Comparison of ENCODE assay signal across 1 fruit fly cellular context in the genomic region with DNA sequence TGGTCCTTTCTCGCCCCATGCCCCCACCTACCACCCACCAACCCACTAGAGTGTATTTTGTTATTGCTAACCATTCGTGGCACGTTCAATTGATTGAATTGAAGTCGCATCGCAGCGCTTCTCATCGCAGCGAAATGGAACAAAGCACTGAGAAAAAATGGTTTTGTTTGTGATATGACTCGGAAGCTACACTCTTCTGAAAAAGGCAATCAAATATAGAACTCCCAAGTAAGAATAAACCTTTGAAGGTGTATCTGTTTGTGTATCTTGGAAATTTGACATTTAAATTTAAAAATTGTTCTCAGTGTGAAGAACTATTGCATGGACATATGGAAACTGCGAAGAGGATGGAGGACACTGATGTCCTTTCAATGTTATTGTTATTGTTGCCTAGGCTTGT.
TF ChIP-seq lines count a peak whose summit lies in the region.

No protein-coding gene starts in this region.

TF ChIP-seq in whole organism, embryonic, 481 proteins besides CTCF, POLR2A, EP300 and RAD21 (continued from another document and continues in another):
- TF ChIP-seq CG1529 (GFP tag; optimal IDR thresholded peaks at IDR 0.05; lab: Kevin White, UChicago), result no peak
- TF ChIP-seq CG17802 (tag; optimal IDR thresholded peaks at IDR 0.05; lab: Kevin White, UChicago), result no peak
- TF ChIP-seq prd (optimal IDR thresholded peaks at IDR 0.05; lab: Kevin White, UChicago), result no peak
- peak; percentile 77; the same call in 2 of the 3 replicates for TF ChIP-seq prd (GFP tag; IDR thresholded peaks at IDR 0.05; lab: Robert Waterston, UW)
- TF ChIP-seq wor (GFP tag; IDR thresholded peaks at IDR 0.05; lab: Robert Waterston, UW), result no peak
- no peak for TF ChIP-seq CG16813 (GFP tag; IDR thresholded peaks at IDR 0.05; lab: Robert Waterston, UW; ENCODE audit: partially characterized antibody)
- no peak for TF ChIP-seq HHEX (GFP tag; optimal IDR thresholded peaks at IDR 0.05; lab: Kevin White, UChicago)
- no peak for TF ChIP-seq CG9609 (GFP tag; optimal IDR thresholded peaks at IDR 0.05; lab: Kevin White, UChicago)
- no peak for TF ChIP-seq CG6813 (GFP tag; optimal IDR thresholded peaks at IDR 0.05; lab: Kevin White, UChicago)
- no peak for TF ChIP-seq CG1602 (GFP tag; optimal IDR thresholded peaks at IDR 0.05; lab: Kevin White, UChicago)
- no peak for TF ChIP-seq CG12104 (GFP tag; optimal IDR thresholded peaks at IDR 0.05; lab: Kevin White, UChicago)
- TF ChIP-seq CG12744 (GFP tag; optimal IDR thresholded peaks at IDR 0.05; lab: Kevin White, UChicago), result no peak
- peak; percentile 28 for TF ChIP-seq gem (tag; optimal IDR thresholded peaks at IDR 0.05; lab: Kevin White, UChicago)
- no peak for TF ChIP-seq Dll (GFP tag; IDR thresholded peaks at IDR 0.05; lab: Robert Waterston, UW; ENCODE audit: partially characterized antibody)
- no peak for TF ChIP-seq yki (optimal IDR thresholded peaks at IDR 0.05; lab: Kevin White, UChicago)
- TF ChIP-seq Bteb2 (GFP tag; optimal IDR thresholded peaks at IDR 0.05; lab: Kevin White, UChicago), result no peak
- TF ChIP-seq chm (GFP tag; IDR thresholded peaks at IDR 0.05; lab: Robert Waterston, UW), result no peak
- TF ChIP-seq tna (GFP tag; IDR thresholded peaks at IDR 0.05; lab: Robert Waterston, UW; ENCODE audit: partially characterized antibody), result no peak
- TF ChIP-seq Oaz (GFP tag; IDR thresholded peaks at IDR 0.05; lab: Robert Waterston, UW), result no peak
- TF ChIP-seq Opbp (GFP tag; IDR thresholded peaks at IDR 0.05; lab: Robert Waterston, UW; ENCODE audit: partially characterized antibody), result no peak
- TF ChIP-seq CG11695 (GFP tag; IDR thresholded peaks at IDR 0.05; lab: Robert Waterston, UW), result no peak
- no peak for TF ChIP-seq Poxn (GFP tag; IDR thresholded peaks at IDR 0.05; lab: Robert Waterston, UW)
- TF ChIP-seq Lpt (GFP tag; optimal IDR thresholded peaks at IDR 0.05; lab: Kevin White, UChicago), result no peak
- TF ChIP-seq pho (GFP tag; optimal IDR thresholded peaks at IDR 0.05; lab: Kevin White, UChicago), result no peak
- no peak for TF ChIP-seq CG17568 (GFP tag; optimal IDR thresholded peaks at IDR 0.05; lab: Kevin White, UChicago)
- no peak for TF ChIP-seq emc (GFP tag; optimal IDR thresholded peaks at IDR 0.05; lab: Kevin White, UChicago)
- TF ChIP-seq insv (GFP tag; optimal IDR thresholded peaks at IDR 0.05; lab: Kevin White, UChicago), result no peak
- peak; percentile 62 for TF ChIP-seq CG4404 (GFP tag; IDR thresholded peaks at IDR 0.05; lab: Robert Waterston, UW)
- no peak for TF ChIP-seq Neu2 (GFP tag; optimal IDR thresholded peaks at IDR 0.05; lab: Kevin White, UChicago; ENCODE audit: borderline replicate concordance)
- TF ChIP-seq CG10267 (tag; optimal IDR thresholded peaks at IDR 0.05; lab: Kevin White, UChicago), result no peak
- TF ChIP-seq pum (GFP tag; optimal IDR thresholded peaks at IDR 0.05; lab: Kevin White, UChicago), result no peak
- TF ChIP-seq C15 (GFP tag; IDR thresholded peaks at IDR 0.05; lab: Robert Waterston, UW), result no peak
- 0 out of 3 replicates have a peak, but pooled peaks have one; percentile 19 for TF ChIP-seq CG17361 (GFP tag; IDR thresholded peaks at IDR 0.05; lab: Robert Waterston, UW)
- peak; percentile 25 for TF ChIP-seq CG7839 (tag; optimal IDR thresholded peaks at IDR 0.05; lab: Kevin White, UChicago)
- no peak for TF ChIP-seq Gsc (GFP tag; IDR thresholded peaks at IDR 0.05; lab: Robert Waterston, UW)
- TF ChIP-seq CG18599 (GFP tag; optimal IDR thresholded peaks at IDR 0.05; lab: Kevin White, UChicago), result no peak
- TF ChIP-seq onecut (GFP tag; IDR thresholded peaks at IDR 0.05; lab: Robert Waterston, UW), result no peak
- peak; percentile 11 for TF ChIP-seq chn (GFP tag; optimal IDR thresholded peaks at IDR 0.05; lab: Kevin White, UChicago)
- no peak for TF ChIP-seq CG12299 (tag; optimal IDR thresholded peaks at IDR 0.05; lab: Kevin White, UChicago)
- TF ChIP-seq schlank (tag; optimal IDR thresholded peaks at IDR 0.05; lab: Kevin White, UChicago), result no peak
- no peak for TF ChIP-seq CG8478 (optimal IDR thresholded peaks at IDR 0.05; lab: Kevin White, UChicago)
- no peak for TF ChIP-seq Drgx (GFP tag; IDR thresholded peaks at IDR 0.05; lab: Robert Waterston, UW)
- TF ChIP-seq Dp (GFP tag; optimal IDR thresholded peaks at IDR 0.05; lab: Kevin White, UChicago), result no peak
- TF ChIP-seq sug (tag; optimal IDR thresholded peaks at IDR 0.05; lab: Kevin White, UChicago), result no peak
- TF ChIP-seq CG12236 (GFP tag; optimal IDR thresholded peaks at IDR 0.05; lab: Kevin White, UChicago), result no peak
- no peak for TF ChIP-seq CG6254 (GFP tag; optimal IDR thresholded peaks at IDR 0.05; lab: Kevin White, UChicago)
- no peak for TF ChIP-seq slbo (GFP tag; IDR thresholded peaks at IDR 0.05; lab: Robert Waterston, UW)
- no peak for TF ChIP-seq Antp (GFP tag; optimal IDR thresholded peaks at IDR 0.05; lab: Kevin White, UChicago)
- no peak for TF ChIP-seq CG3726 (GFP tag; IDR thresholded peaks at IDR 0.05; lab: Robert Waterston, UW)
- no peak for TF ChIP-seq abd-A (tag; optimal IDR thresholded peaks at IDR 0.05; lab: Kevin White, UChicago)
- no peak for TF ChIP-seq CG3838 (GFP tag; optimal IDR thresholded peaks at IDR 0.05; lab: Kevin White, UChicago)
- no peak for TF ChIP-seq NK7.1 (GFP tag; optimal IDR thresholded peaks at IDR 0.05; lab: Kevin White, UChicago)
- no peak for TF ChIP-seq amos (GFP tag; IDR thresholded peaks at IDR 0.05; lab: Robert Waterston, UW; ENCODE audit: partially characterized antibody)
- no peak for TF ChIP-seq CG4617 (GFP tag; optimal IDR thresholded peaks at IDR 0.05; lab: Kevin White, UChicago; ENCODE audit: borderline replicate concordance)
- TF ChIP-seq CG5953 (GFP tag; IDR thresholded peaks at IDR 0.05; lab: Robert Waterston, UW), result no peak
- TF ChIP-seq sim (GFP tag; IDR thresholded peaks at IDR 0.05; lab: Robert Waterston, UW), result no peak
- TF ChIP-seq ase (GFP tag; IDR thresholded peaks at IDR 0.05; lab: Robert Waterston, UW), result no peak
- no peak for TF ChIP-seq odd (GFP tag; optimal IDR thresholded peaks at IDR 0.05; lab: Kevin White, UChicago)
- TF ChIP-seq wek (GFP tag; optimal IDR thresholded peaks at IDR 0.05; lab: Kevin White, UChicago), result no peak
- no peak for TF ChIP-seq Xbp1 (GFP tag; optimal IDR thresholded peaks at IDR 0.05; lab: Kevin White, UChicago)
- TF ChIP-seq CG2129 (GFP tag; IDR thresholded peaks at IDR 0.05; lab: Robert Waterston, UW; ENCODE audit: partially characterized antibody), result no peak
- no peak for TF ChIP-seq CG2678 (tag; optimal IDR thresholded peaks at IDR 0.05; lab: Kevin White, UChicago)
- no peak for TF ChIP-seq CG2120 (GFP tag; optimal IDR thresholded peaks at IDR 0.05; lab: Kevin White, UChicago)
- TF ChIP-seq CG6765 (GFP tag; optimal IDR thresholded peaks at IDR 0.05; lab: Kevin White, UChicago), result no peak
- no peak for TF ChIP-seq CG17359 (tag; optimal IDR thresholded peaks at IDR 0.05; lab: Kevin White, UChicago)
- no peak for TF ChIP-seq nmo (GFP tag; optimal IDR thresholded peaks at IDR 0.05; lab: Kevin White, UChicago)
- TF ChIP-seq fd102C (GFP tag; optimal IDR thresholded peaks at IDR 0.05; lab: Kevin White, UChicago), result no peak
- TF ChIP-seq E2f2 (GFP tag; IDR thresholded peaks at IDR 0.05; lab: Robert Waterston, UW), result no peak
- no peak for TF ChIP-seq CG15514 (GFP tag; optimal IDR thresholded peaks at IDR 0.05; lab: Kevin White, UChicago)
- no peak for TF ChIP-seq CG2202 (tag; optimal IDR thresholded peaks at IDR 0.05; lab: Kevin White, UChicago)
- TF ChIP-seq CG16863 (GFP tag; optimal IDR thresholded peaks at IDR 0.05; lab: Kevin White, UChicago), result no peak
- no peak for TF ChIP-seq CG10462 (GFP tag; optimal IDR thresholded peaks at IDR 0.05; lab: Kevin White, UChicago)
- no peak for TF ChIP-seq klu (GFP tag; IDR thresholded peaks at IDR 0.05; lab: Robert Waterston, UW)
- no peak for TF ChIP-seq CG6791 (GFP tag; IDR thresholded peaks at IDR 0.05; lab: Robert Waterston, UW; ENCODE audit: partially characterized antibody)
- no peak for TF ChIP-seq CG33213 (GFP tag; optimal IDR thresholded peaks at IDR 0.05; lab: Kevin White, UChicago)
- no peak for TF ChIP-seq nom (GFP tag; optimal IDR thresholded peaks at IDR 0.05; lab: Kevin White, UChicago)
- TF ChIP-seq CG17186 (GFP tag; optimal IDR thresholded peaks at IDR 0.05; lab: Kevin White, UChicago), result no peak
- no peak for TF ChIP-seq en (GFP tag; optimal IDR thresholded peaks at IDR 0.05; lab: Kevin White, UChicago)
- TF ChIP-seq Dip3 (GFP tag; optimal IDR thresholded peaks at IDR 0.05; lab: Kevin White, UChicago), result no peak
- peak; percentile 12 for TF ChIP-seq Chrac-16 (GFP tag; optimal IDR thresholded peaks at IDR 0.05; lab: Kevin White, UChicago)
- no peak for TF ChIP-seq Abd-B (GFP tag; optimal IDR thresholded peaks at IDR 0.05; lab: Kevin White, UChicago)
- TF ChIP-seq dati (GFP tag; IDR thresholded peaks at IDR 0.05; lab: Robert Waterston, UW), result no peak
- TF ChIP-seq CG11247 (GFP tag; IDR thresholded peaks at IDR 0.05; lab: Robert Waterston, UW), result no peak
- TF ChIP-seq CG17385 (GFP tag; optimal IDR thresholded peaks at IDR 0.05; lab: Kevin White, UChicago), result no peak
- TF ChIP-seq CG10274 (GFP tag; optimal IDR thresholded peaks at IDR 0.05; lab: Kevin White, UChicago), result no peak
- no peak for TF ChIP-seq usp (GFP tag; optimal IDR thresholded peaks at IDR 0.05; lab: Kevin White, UChicago)
- TF ChIP-seq CG14050 (GFP tag; IDR thresholded peaks at IDR 0.05; lab: Robert Waterston, UW), result no peak
- no peak for TF ChIP-seq nau (GFP tag; optimal IDR thresholded peaks at IDR 0.05; lab: Kevin White, UChicago)
- no peak for TF ChIP-seq CG15269 (tag; optimal IDR thresholded peaks at IDR 0.05; lab: Kevin White, UChicago)
- TF ChIP-seq maf-S (GFP tag; optimal IDR thresholded peaks at IDR 0.05; lab: Kevin White, UChicago), result no peak
- TF ChIP-seq z (GFP tag; IDR thresholded peaks at IDR 0.05; lab: Robert Waterston, UW), result no peak
- TF ChIP-seq pb (GFP tag; optimal IDR thresholded peaks at IDR 0.05; lab: Kevin White, UChicago), result no peak
- no peak for TF ChIP-seq Ravus (GFP tag; IDR thresholded peaks at IDR 0.05; lab: Robert Waterston, UW)
- TF ChIP-seq disco-r (GFP tag; optimal IDR thresholded peaks at IDR 0.05; lab: Kevin White, UChicago), result no peak
- no peak for TF ChIP-seq her (GFP tag; optimal IDR thresholded peaks at IDR 0.05; lab: Kevin White, UChicago)
- no peak for TF ChIP-seq CG3995 (GFP tag; optimal IDR thresholded peaks at IDR 0.05; lab: Kevin White, UChicago)
- no peak for TF ChIP-seq Blimp-1 (GFP tag; optimal IDR thresholded peaks at IDR 0.05; lab: Kevin White, UChicago)
- TF ChIP-seq Hr39 (optimal IDR thresholded peaks at IDR 0.05; lab: Kevin White, UChicago), result no peak
- no peak for TF ChIP-seq row (GFP tag; IDR thresholded peaks at IDR 0.05; lab: Robert Waterston, UW)
- TF ChIP-seq pzg (GFP tag; optimal IDR thresholded peaks at IDR 0.05; lab: Kevin White, UChicago), result no peak
- TF ChIP-seq CG10209 (GFP tag; optimal IDR thresholded peaks at IDR 0.05; lab: Kevin White, UChicago), result no peak
- TF ChIP-seq CG17829 (tag; optimal IDR thresholded peaks at IDR 0.05; lab: Kevin White, UChicago), result no peak
- TF ChIP-seq MESR4 (GFP tag; optimal IDR thresholded peaks at IDR 0.05; lab: Kevin White, UChicago), result no peak
- peak; percentile 8 for TF ChIP-seq CG18262 (tag; optimal IDR thresholded peaks at IDR 0.05; lab: Kevin White, UChicago)
- no peak for TF ChIP-seq CG7357 (GFP tag; IDR thresholded peaks at IDR 0.05; lab: Robert Waterston, UW)
- TF ChIP-seq H15 (GFP tag; IDR thresholded peaks at IDR 0.05; lab: Robert Waterston, UW), result no peak
- no peak for TF ChIP-seq CG13624 (GFP tag; optimal IDR thresholded peaks at IDR 0.05; lab: Kevin White, UChicago)
- no peak for TF ChIP-seq HmgZ (tag; optimal IDR thresholded peaks at IDR 0.05; lab: Kevin White, UChicago)
- no peak for TF ChIP-seq CG3281 (GFP tag; optimal IDR thresholded peaks at IDR 0.05; lab: Kevin White, UChicago)
- TF ChIP-seq sqz (GFP tag; optimal IDR thresholded peaks at IDR 0.05; lab: Kevin White, UChicago), result no peak
- TF ChIP-seq YL-1 (GFP tag; optimal IDR thresholded peaks at IDR 0.05; lab: Kevin White, UChicago), result no peak
- TF ChIP-seq CG2712 (tag; optimal IDR thresholded peaks at IDR 0.05; lab: Kevin White, UChicago), result peak; percentile 30
- no peak for TF ChIP-seq hbn (GFP tag; IDR thresholded peaks at IDR 0.05; lab: Robert Waterston, UW; ENCODE audit: partially characterized antibody)
- TF ChIP-seq gcm (GFP tag; optimal IDR thresholded peaks at IDR 0.05; lab: Kevin White, UChicago), result no peak
- no peak for TF ChIP-seq CG4730 (GFP tag; IDR thresholded peaks at IDR 0.05; lab: Robert Waterston, UW)
- no peak for TF ChIP-seq CG4424 (GFP tag; optimal IDR thresholded peaks at IDR 0.05; lab: Kevin White, UChicago)
- TF ChIP-seq CG13894 (tag; optimal IDR thresholded peaks at IDR 0.05; lab: Kevin White, UChicago), result no peak
- no peak for TF ChIP-seq E2f1 (GFP tag; IDR thresholded peaks at IDR 0.05; lab: Robert Waterston, UW)
- TF ChIP-seq CG14667 (GFP tag; IDR thresholded peaks at IDR 0.05; lab: Robert Waterston, UW), result no peak
- no peak for TF ChIP-seq sd (tag; optimal IDR thresholded peaks at IDR 0.05; lab: Kevin White, UChicago)
- no peak for TF ChIP-seq pan (optimal IDR thresholded peaks at IDR 0.05; lab: Kevin White, UChicago)
- peak in 1 of 2 experiments; percentile 31 for TF ChIP-seq pan (GFP tag; optimal IDR thresholded peaks at IDR 0.05 in 1 of 2, IDR thresholded peaks at IDR 0.05 in 1 of 2)
- no peak for TF ChIP-seq stc (GFP tag; IDR thresholded peaks at IDR 0.05; lab: Robert Waterston, UW)
- TF ChIP-seq CG16779 (GFP tag; IDR thresholded peaks at IDR 0.05; lab: Robert Waterston, UW), result no peak
- TF ChIP-seq sisA (GFP tag; IDR thresholded peaks at IDR 0.05; lab: Robert Waterston, UW), result 0 out of 2 replicates have a peak, but pooled peaks have one; percentile 30
- no peak for TF ChIP-seq Hmx (GFP tag; optimal IDR thresholded peaks at IDR 0.05; lab: Kevin White, UChicago)
- no peak for TF ChIP-seq unc-4 (GFP tag; IDR thresholded peaks at IDR 0.05; lab: Robert Waterston, UW; ENCODE audit: partially characterized antibody)
- no peak for TF ChIP-seq CG32532 (GFP tag; IDR thresholded peaks at IDR 0.05; lab: Robert Waterston, UW)
- no peak for TF ChIP-seq Dek (tag; optimal IDR thresholded peaks at IDR 0.05; lab: Kevin White, UChicago)
- peak; percentile 86 for TF ChIP-seq sens (GFP tag; lab: Kevin White, UChicago)
- no peak; the same call in 1 of the 2 replicates for TF ChIP-seq CG6689 (GFP tag; IDR thresholded peaks at IDR 0.05; lab: Robert Waterston, UW)
- TF ChIP-seq zfh1 (GFP tag; IDR thresholded peaks at IDR 0.05; lab: Robert Waterston, UW), result peak; percentile 46; the same call in 1 of the 3 replicates
- no peak for TF ChIP-seq sob (GFP tag; IDR thresholded peaks at IDR 0.05; lab: Robert Waterston, UW)
- TF ChIP-seq Xrp1 (GFP tag; IDR thresholded peaks at IDR 0.05; lab: Robert Waterston, UW), result peak; percentile 61
